Fruit fly (Drosophila melanogaster) whole organism, wandering third instar larva: ENCODE measurements around the gene GluRIIC.

Source experiments
- Abd-B ChIP-seq: fragments of >200 bp; optimal IDR thresholded peaks from 2 replicates; lab custom pipeline; 2017; ENCODE audit warnings: missing biosample characterization, missing genetic modification characterization
- CG32264 ChIP-seq: fragments of 200-800 bp; sonication (Bioruptor generic); optimal IDR thresholded peaks from 2 replicates; lab custom pipeline; 2016; ENCODE audit warnings: missing biosample characterization, missing genetic modification characterization
- CG9705 ChIP-seq: fragments of 200-800 bp; sonication (Bioruptor generic); optimal IDR thresholded peaks from 2 replicates; lab custom pipeline; 2018; ENCODE audit warnings: missing biosample characterization, mild to moderate bottlenecking, missing genetic modification characterization
- CrebA ChIP-seq: fragments of 200-800 bp; sonication (Bioruptor generic); optimal IDR thresholded peaks from 2 replicates; lab custom pipeline; 2016; ENCODE audit warnings: missing biosample characterization, mild to moderate bottlenecking, missing genetic modification characterization, borderline replicate concordance
- GATAd ChIP-seq: sonication (Bioruptor generic); optimal IDR thresholded peaks from 2 replicates; lab custom pipeline; 2016; ENCODE audit warnings: missing biosample characterization, missing genetic modification characterization
- HLH106 ChIP-seq: fragments of 200-800 bp; optimal IDR thresholded peaks from 3 replicates; lab custom pipeline; 2019; ENCODE audit warnings: missing biosample characterization, mild to moderate bottlenecking, missing genetic modification characterization, moderate library complexity
- Hnf4 ChIP-seq: fragments of 200-800 bp; sonication (Bioruptor generic); optimal IDR thresholded peaks from 2 replicates; lab custom pipeline; 2016; ENCODE audit warnings: missing biosample characterization, mild to moderate bottlenecking, missing genetic modification characterization
- Hr78 ChIP-seq: fragments of >200 bp; optimal IDR thresholded peaks from 2 replicates; lab custom pipeline; 2017; ENCODE audit warnings: missing biosample characterization, missing genetic modification characterization
- Mio ChIP-seq: sonication (Bioruptor generic); optimal IDR thresholded peaks from 2 replicates; lab custom pipeline; 2016; ENCODE audit warnings: missing biosample characterization, missing genetic modification characterization
- Myc ChIP-seq: fragments of >200 bp; optimal IDR thresholded peaks from 2 replicates; lab custom pipeline; 2017
- OdsH ChIP-seq: fragments of 200-800 bp; sonication (Bioruptor generic); optimal IDR thresholded peaks from 2 replicates; lab custom pipeline; 2016; ENCODE audit warnings: missing biosample characterization, mild to moderate bottlenecking, missing genetic modification characterization
- Rel ChIP-seq, 2 experiments: fragments of 200-800 bp; sonication (Bioruptor generic) in 1 of 2; optimal IDR thresholded peaks; 2 replicates in 1 of 2; 3 replicates in 1 of 2; lab custom pipeline; 2016 to 2019; ENCODE audit warnings: mild to moderate bottlenecking in 2 of 2, missing biosample characterization in 2 of 2, missing genetic modification characterization in 2 of 2, moderate library complexity in 1 of 2
- Sp1 ChIP-seq: fragments of 200-800 bp; sonication (Bioruptor generic); optimal IDR thresholded peaks from 3 replicates; lab custom pipeline; 2019; ENCODE audit warnings: missing biosample characterization, mild to moderate bottlenecking, missing genetic modification characterization, moderate library complexity
- Vsx2 ChIP-seq: fragments of 200-300, 225-300 bp; sonication (Bioruptor generic); optimal IDR thresholded peaks from 2 replicates; lab custom pipeline; 2018; ENCODE audit warnings: missing biosample characterization, missing genetic modification characterization; ENCODE audit not compliant: partially characterized antibody
- brk ChIP-seq: fragments of 200-800 bp; sonication (Bioruptor generic); optimal IDR thresholded peaks from 2 replicates; lab custom pipeline; 2016; ENCODE audit warnings: missing biosample characterization, mild to moderate bottlenecking, missing genetic modification characterization
- dl ChIP-seq, 2 experiments: fragments of 175-275, 200-275 bp in 1 of 2; fragments of 200-275 bp in 1 of 2; sonication (Bioruptor generic); optimal IDR thresholded peaks; lab custom pipeline; 2018; ENCODE audit warnings: mild to moderate bottlenecking in 2 of 2, missing biosample characterization in 2 of 2, missing genetic modification characterization in 2 of 2, moderate library complexity in 2 of 2; ENCODE audit not compliant: partially characterized antibody in 2 of 2, insufficient read depth in 1 of 2
- dmrt93B ChIP-seq: fragments of 200-800 bp; sonication (Bioruptor generic); optimal IDR thresholded peaks from 2 replicates; lab custom pipeline; 2018; ENCODE audit warnings: missing biosample characterization, mild to moderate bottlenecking, missing genetic modification characterization
- ey ChIP-seq: fragments of 200-800 bp; sonication (Bioruptor generic); optimal IDR thresholded peaks from 2 replicates; lab custom pipeline; 2016; ENCODE audit warnings: missing biosample characterization, missing genetic modification characterization
- foxo ChIP-seq, 2 experiments: fragments of 200-800 bp; sonication (Bioruptor generic); optimal IDR thresholded peaks; 2 replicates in 1 of 2; 3 replicates in 1 of 2; lab custom pipeline; 2016 to 2017; ENCODE audit warnings: missing biosample characterization in 2 of 2, missing genetic modification characterization in 2 of 2
- fru ChIP-seq: fragments of 200-800 bp; sonication (Bioruptor generic); optimal IDR thresholded peaks from 3 replicates; lab custom pipeline; 2016; ENCODE audit warnings: missing biosample characterization, mild to moderate bottlenecking, missing genetic modification characterization
- h ChIP-seq: fragments of 200-800 bp; sonication (Bioruptor generic); optimal IDR thresholded peaks from 3 replicates; lab custom pipeline; 2016; ENCODE audit warnings: missing biosample characterization, mild to moderate bottlenecking, missing genetic modification characterization
- jim ChIP-seq: fragments of 175-275, 200-325 bp; sonication (Bioruptor generic); optimal IDR thresholded peaks from 2 replicates; lab custom pipeline; 2016; ENCODE audit warnings: missing biosample characterization, mild to moderate bottlenecking, missing genetic modification characterization
- pan ChIP-seq: fragments of >200 bp; optimal IDR thresholded peaks from 2 replicates; lab custom pipeline; 2017
- rgr ChIP-seq: fragments of 200-800 bp; sonication (Bioruptor generic); optimal IDR thresholded peaks from 3 replicates; lab custom pipeline; 2016; ENCODE audit warnings: missing biosample characterization, mild to moderate bottlenecking, missing genetic modification characterization
- sv ChIP-seq: fragments of 200-800 bp; sonication (Bioruptor generic); optimal IDR thresholded peaks from 3 replicates; lab custom pipeline; 2016; ENCODE audit warnings: missing biosample characterization, missing genetic modification characterization
- usp ChIP-seq: fragments of >200 bp; optimal IDR thresholded peaks from 2 replicates; lab custom pipeline; 2017; ENCODE audit warnings: missing biosample characterization, missing genetic modification characterization
- woc ChIP-seq: sonication (Bioruptor generic); optimal IDR thresholded peaks from 2 replicates; lab custom pipeline; 2016; ENCODE audit warnings: missing biosample characterization, mild to moderate bottlenecking, missing genetic modification characterization

Gene GluRIIC

dm6 chr2L:922660-923059, 8.8 kb downstream of the GluRIIC start, which contains the start of gene Tmtc2:
TSS of gene Tmtc2 (plus strand) at chr2L:922793.
- TF ChIP-seq usp (GFP tag; lab: Kevin White, UChicago) (no peak), CG32264 (no peak), dl (GFP tag; optimal IDR thresholded peaks at IDR 0.05; lab: Kevin White, UChicago; ENCODE audit: insufficient read depth in 1 of 2, partially characterized antibody in 2 of 2) (no peak), CrebA (no peak), Sp1 (GFP tag; lab: Kevin White, UChicago) (no peak), OdsH (GFP tag; lab: Kevin White, UChicago) (no peak), fru (GFP tag; lab: Kevin White, UChicago) (no peak), GATAd (GFP tag; lab: Kevin White, UChicago) (no peak), Myc (no peak), Hnf4 (GFP tag; lab: Kevin White, UChicago) (no peak), dmrt93B (no peak), Rel (GFP tag; optimal IDR thresholded peaks at IDR 0.05; lab: Kevin White, UChicago) (no peak), Rel (tag; optimal IDR thresholded peaks at IDR 0.05; lab: Kevin White, UChicago) (no peak), Mio (no peak), Hr78 (GFP tag; lab: Kevin White, UChicago) (no peak), brk (GFP tag; lab: Kevin White, UChicago) (no peak), jim (GFP tag; lab: Kevin White, UChicago) (no peak), pan (no peak), Abd-B (GFP tag; lab: Kevin White, UChicago) (no peak), woc (no peak)

DNA sequence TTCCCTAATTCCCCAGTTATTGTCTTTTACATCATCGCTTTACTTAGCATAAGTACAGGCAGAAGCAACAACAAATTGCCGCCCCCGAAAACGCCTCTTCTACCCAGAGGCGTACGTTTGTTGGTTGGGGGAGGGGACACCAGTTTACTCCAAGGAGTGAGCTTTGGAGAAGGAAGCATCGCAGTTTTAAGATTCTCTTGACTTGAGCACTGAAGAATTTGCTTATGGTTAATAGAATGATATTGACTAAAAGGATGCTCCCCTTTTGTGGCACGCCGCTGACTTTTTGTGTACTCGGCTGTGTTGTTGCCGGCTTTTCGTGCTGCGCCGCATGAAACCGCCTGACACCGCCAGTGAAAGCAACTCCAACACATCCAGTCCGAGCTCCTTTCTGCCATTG, 23.0 kb downstream of the GluRIIC start:
- TF ChIP-seq GATAd (GFP tag; lab: Kevin White, UChicago) (no peak), CG9705 (GFP tag; lab: Kevin White, UChicago) (no peak), ey (GFP tag; lab: Kevin White, UChicago) (peak; percentile 26), dmrt93B (peak; percentile 10), CrebA (no peak), foxo (GFP tag; optimal IDR thresholded peaks at IDR 0.05; lab: Kevin White, UChicago) (peak in 1 of 2 experiments; percentile 30), h (peak; percentile 12), OdsH (GFP tag; lab: Kevin White, UChicago) (no peak), Vsx2 (no peak), HLH106 (tag; lab: Kevin White, UChicago) (peak; percentile 42), fru (GFP tag; lab: Kevin White, UChicago) (no peak)

DNA sequence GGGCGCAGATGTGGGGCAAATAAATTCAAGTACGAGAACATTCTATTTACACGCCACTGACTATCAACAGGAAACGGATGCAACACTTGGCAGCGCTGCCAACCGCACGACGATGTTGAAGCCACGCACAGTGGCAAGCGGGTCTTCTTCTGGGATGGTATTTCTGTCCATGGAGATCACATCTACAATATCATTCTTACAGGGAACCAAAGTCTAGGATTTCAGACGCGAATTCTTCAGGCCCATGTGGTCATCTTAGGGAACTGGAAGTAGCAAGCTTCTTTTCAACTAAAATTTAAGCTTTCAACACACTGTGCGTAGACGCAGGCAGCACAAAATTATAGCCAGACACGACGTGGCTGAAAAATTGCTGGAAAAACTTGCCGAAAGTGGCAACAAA, 50.0 kb downstream of the GluRIIC start:
- TF ChIP-seq sv (GFP tag; lab: Kevin White, UChicago) (no peak), dmrt93B (no peak), rgr (no peak)
